Fruit fly (Drosophila melanogaster) whole organism, adult: Measurements from ENCODE around the gene Septin2.

ENCODE experiments used
- CG33017 ChIP-seq: fragments of 200-800 bp; sonication (Bioruptor generic); optimal IDR thresholded peaks from 2 replicates; lab custom pipeline; 2018; ENCODE audit warnings: missing biosample characterization, mild to moderate bottlenecking, missing genetic modification characterization, moderate library complexity
- CG7101 ChIP-seq: fragments of 200-800 bp; sonication (Bioruptor generic); optimal IDR thresholded peaks from 2 replicates; lab custom pipeline; 2018; ENCODE audit warnings: missing biosample characterization, mild to moderate bottlenecking, missing genetic modification characterization, moderate library complexity
- Hr96 ChIP-seq: fragments of 200-800 bp; sonication (Bioruptor generic); optimal IDR thresholded peaks from 2 replicates; lab custom pipeline; 2016; ENCODE audit warnings: missing biosample characterization, missing genetic modification characterization
- bab1 ChIP-seq: fragments of 200-800 bp; sonication (Bioruptor generic); optimal IDR thresholded peaks from 3 replicates; lab custom pipeline; 2019; ENCODE audit warnings: missing biosample characterization, mild to moderate bottlenecking, missing genetic modification characterization, moderate library complexity
- cnc ChIP-seq, 2 experiments: fragments of >200 bp; optimal IDR thresholded peaks; 2 replicates each; lab custom pipeline; 2017
- pad ChIP-seq: fragments of 200-800 bp; sonication (Bioruptor generic); optimal IDR thresholded peaks from 3 replicates; lab custom pipeline; 2017; ENCODE audit warnings: missing biosample characterization, missing genetic modification characterization, mild to moderate bottlenecking, moderate library complexity, missing genetic modification reagents
- tj ChIP-seq: fragments of 200-800 bp; sonication (Bioruptor generic); optimal IDR thresholded peaks from 3 replicates; lab custom pipeline; 2017; ENCODE audit warnings: missing biosample characterization, mild to moderate bottlenecking, missing genetic modification characterization, moderate library complexity

- TF ChIP-seq Hr96 (no peak), cnc (optimal IDR thresholded peaks at IDR 0.05; lab: Kevin White, UChicago) (no peak), CG33017 (tag; lab: Kevin White, UChicago) (no peak), CG7101 (no peak), bab1 (GFP tag; lab: Kevin White, UChicago) (peak; percentile 77), tj (GFP tag; lab: Kevin White, UChicago) (no peak), pad (GFP tag; lab: Kevin White, UChicago) (no peak)
These were observed 46.8 kb upstream of the Septin2 start, which contains the start of the genes Pi3K92E and Lrrk for dm6 chr3R:20634674-20635594.
